Worm (Caenorhabditis elegans): ENCODE measurements around the gene C41H7.9.

ce11 chrII:3050703-3051102 is 38.7 kb upstream of the C41H7.9 start, which contains the start of gene sri-31:
- no peak for TF ChIP-seq pha-4 (tag; optimal IDR thresholded peaks at IDR 0.05)
- TF ChIP-seq sea-2 (GFP tag; optimal IDR thresholded peaks at IDR 0.05): no peak
- no peak for TF ChIP-seq lin-15B (tag; optimal IDR thresholded peaks at IDR 0.05)
- no peak for TF ChIP-seq R02D3.7 (tag; optimal IDR thresholded peaks at IDR 0.05)
- no peak for TF ChIP-seq egl-27 (tag; optimal IDR thresholded peaks at IDR 0.05)
- no peak for TF ChIP-seq fos-1 (tag; optimal IDR thresholded peaks at IDR 0.05)
- no peak for TF ChIP-seq elt-1 (tag; optimal IDR thresholded peaks at IDR 0.05)

Data from whole organism, L3 larva.